Fruit fly (Drosophila melanogaster): ENCODE measurements around the gene CG31050.
A peak's percentile ranks its signal among the peaks of the same experiment; 100 is the strongest.

The CG31050 gene

dm6 chr3R:28677527-28678134 lies 27.4 kb upstream of the CG31050 start:
- no peak for TF ChIP-seq CG9705 (GFP tag; optimal IDR thresholded peaks at IDR 0.05)
- TF ChIP-seq Sp1 (GFP tag; optimal IDR thresholded peaks at IDR 0.05): peak; percentile 5
- peak in 1 of 2 experiments; percentile 17 for TF ChIP-seq dl (GFP tag; optimal IDR thresholded peaks at IDR 0.05; ENCODE audit: insufficient read depth in 1 of 2, partially characterized antibody in 2 of 2)
- TF ChIP-seq brk (GFP tag; optimal IDR thresholded peaks at IDR 0.05): peak; percentile 54
- peak; percentile 75 for TF ChIP-seq Dif (GFP tag; optimal IDR thresholded peaks at IDR 0.05; ENCODE audit: partially characterized antibody)
- peak; percentile 22 for TF ChIP-seq HLH106 (tag; optimal IDR thresholded peaks at IDR 0.05)
- TF ChIP-seq sage (GFP tag; optimal IDR thresholded peaks at IDR 0.05): peak; percentile 17
- TF ChIP-seq woc (GFP tag; optimal IDR thresholded peaks at IDR 0.05): no peak
- TF ChIP-seq Vsx2 (GFP tag; optimal IDR thresholded peaks at IDR 0.05; ENCODE audit: partially characterized antibody): peak; percentile 36
- no peak for TF ChIP-seq sv (GFP tag; optimal IDR thresholded peaks at IDR 0.05)
- TF ChIP-seq CrebA (GFP tag; optimal IDR thresholded peaks at IDR 0.05; ENCODE audit: borderline replicate concordance): no peak

DNA sequence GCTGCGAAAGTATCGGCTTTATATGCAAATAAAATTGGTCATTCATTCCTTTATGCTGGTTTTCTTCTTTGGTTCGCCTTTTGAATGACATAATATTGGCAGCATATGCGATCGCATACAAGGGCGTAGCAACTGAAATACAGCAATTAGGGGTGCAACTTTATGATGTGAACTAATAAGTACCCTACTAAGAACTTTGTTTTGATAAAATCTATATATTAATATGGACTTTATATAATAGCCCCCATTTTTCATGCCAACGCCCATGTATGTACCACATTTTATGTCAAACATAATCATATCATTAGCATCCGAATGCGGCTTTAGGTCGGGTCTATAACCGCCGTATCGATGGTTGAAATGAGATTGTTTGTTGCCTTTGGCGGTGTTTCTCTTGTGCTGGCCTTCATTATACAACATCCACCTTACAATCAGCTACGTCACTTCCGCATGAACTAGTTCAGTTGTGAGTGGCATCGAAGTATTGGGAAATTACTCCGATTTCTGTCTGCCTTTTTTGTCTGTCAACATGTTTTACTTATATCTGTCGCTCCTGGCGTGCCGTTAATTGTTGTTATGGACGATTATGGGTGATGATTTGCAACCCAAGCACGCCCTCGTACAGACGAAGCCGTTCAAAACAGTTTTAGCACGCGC lies 26.7 kb upstream of the CG31050 start:
- TF ChIP-seq sv (GFP tag; optimal IDR thresholded peaks at IDR 0.05) (peak; percentile 56), CrebA (GFP tag; optimal IDR thresholded peaks at IDR 0.05; ENCODE audit: borderline replicate concordance) (no peak)

- TF ChIP-seq Rel (GFP tag; optimal IDR thresholded peaks at IDR 0.05): no peak
- peak; percentile 3 for TF ChIP-seq Rel (tag; optimal IDR thresholded peaks at IDR 0.05)
- TF ChIP-seq usp (GFP tag; optimal IDR thresholded peaks at IDR 0.05): no peak
- TF ChIP-seq CrebA (GFP tag; optimal IDR thresholded peaks at IDR 0.05; ENCODE audit: borderline replicate concordance): no peak
- TF ChIP-seq brk (GFP tag; optimal IDR thresholded peaks at IDR 0.05): no peak
- TF ChIP-seq h (GFP tag; optimal IDR thresholded peaks at IDR 0.05): peak; percentile 3
- TF ChIP-seq sv (GFP tag; optimal IDR thresholded peaks at IDR 0.05): no peak
- TF ChIP-seq sage (GFP tag; optimal IDR thresholded peaks at IDR 0.05): no peak
- peak in 1 of 2 experiments; percentile 25 for TF ChIP-seq dl (GFP tag; optimal IDR thresholded peaks at IDR 0.05; ENCODE audit: insufficient read depth in 1 of 2, partially characterized antibody in 2 of 2)
- no peak for TF ChIP-seq Hr83 (GFP tag; optimal IDR thresholded peaks at IDR 0.05; ENCODE audit: poor library complexity, severe bottlenecking)
- no peak for TF ChIP-seq pan (optimal IDR thresholded peaks at IDR 0.05)
- no peak for TF ChIP-seq dmrt93B (GFP tag; optimal IDR thresholded peaks at IDR 0.05)
- peak; percentile 13 for TF ChIP-seq Sp1 (GFP tag; optimal IDR thresholded peaks at IDR 0.05)
- no peak for TF ChIP-seq lola (GFP tag; optimal IDR thresholded peaks at IDR 0.05)
- TF ChIP-seq Abd-B (GFP tag; optimal IDR thresholded peaks at IDR 0.05): no peak
Observed at dm6 chr3R:28674788-28675187, 24.5 kb upstream of the CG31050 start, which contains the start of gene snu. Gene snu (plus strand): TSS chr3R:28675041.

DNA sequence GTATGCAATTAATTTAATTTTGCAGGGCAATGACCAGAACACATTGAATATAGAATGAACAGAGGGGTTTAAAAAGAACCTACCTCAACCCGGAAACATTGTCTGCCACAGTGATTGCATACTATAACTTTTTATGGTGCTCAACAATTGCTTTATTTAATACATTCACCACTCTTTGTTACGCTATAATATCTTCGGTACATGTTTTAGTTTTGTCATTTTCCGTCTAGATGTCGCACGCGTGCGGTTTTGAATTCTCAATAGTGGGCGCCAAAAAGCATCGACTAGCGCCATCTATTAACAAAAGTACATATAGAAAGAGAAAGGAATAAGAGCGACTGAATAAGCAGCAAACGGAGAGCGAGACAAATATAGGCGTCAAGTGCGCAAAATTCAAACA lies 21.9 kb upstream of the CG31050 start:
- no peak for TF ChIP-seq Dif (GFP tag; optimal IDR thresholded peaks at IDR 0.05; ENCODE audit: partially characterized antibody)
- peak; percentile 80 for TF ChIP-seq br (GFP tag; optimal IDR thresholded peaks at IDR 0.05)
- peak; percentile 73 for TF ChIP-seq OdsH (GFP tag; optimal IDR thresholded peaks at IDR 0.05)
- TF ChIP-seq rgr (GFP tag; optimal IDR thresholded peaks at IDR 0.05): peak; percentile 72
- peak; percentile 62 for TF ChIP-seq psq (GFP tag; optimal IDR thresholded peaks at IDR 0.05)
- TF ChIP-seq N (GFP tag; optimal IDR thresholded peaks at IDR 0.05): no peak
- TF ChIP-seq Dfd (GFP tag; optimal IDR thresholded peaks at IDR 0.05): no peak
- TF ChIP-seq CrebA (GFP tag; optimal IDR thresholded peaks at IDR 0.05; ENCODE audit: borderline replicate concordance): peak; percentile 37
- peak; percentile 65 for TF ChIP-seq Jra (GFP tag; optimal IDR thresholded peaks at IDR 0.05)
- TF ChIP-seq Hnf4 (GFP tag; optimal IDR thresholded peaks at IDR 0.05): peak; percentile 78
- TF ChIP-seq Sp1 (GFP tag; optimal IDR thresholded peaks at IDR 0.05): no peak
- peak; percentile 60 for TF ChIP-seq dsf (GFP tag; optimal IDR thresholded peaks at IDR 0.05; ENCODE audit: borderline replicate concordance)
- TF ChIP-seq Hr78 (GFP tag; optimal IDR thresholded peaks at IDR 0.05): no peak
- no peak for TF ChIP-seq pan (optimal IDR thresholded peaks at IDR 0.05)
- TF ChIP-seq GATAd (GFP tag; optimal IDR thresholded peaks at IDR 0.05): no peak
- TF ChIP-seq Hr83 (GFP tag; optimal IDR thresholded peaks at IDR 0.05; ENCODE audit: poor library complexity, severe bottlenecking): peak; percentile 76
- TF ChIP-seq HLH106 (tag; optimal IDR thresholded peaks at IDR 0.05): peak; percentile 69
- no peak for TF ChIP-seq Rel (GFP tag; optimal IDR thresholded peaks at IDR 0.05)
- peak; percentile 21 for TF ChIP-seq Rel (tag; optimal IDR thresholded peaks at IDR 0.05)
- TF ChIP-seq jim (GFP tag; optimal IDR thresholded peaks at IDR 0.05): no peak
- TF ChIP-seq fru (GFP tag; optimal IDR thresholded peaks at IDR 0.05): peak; percentile 71
- peak; percentile 52 for TF ChIP-seq CG9705 (GFP tag; optimal IDR thresholded peaks at IDR 0.05)
- TF ChIP-seq foxo (GFP tag; optimal IDR thresholded peaks at IDR 0.05): peak in 1 of 2 experiments; percentile 83
- no peak for TF ChIP-seq CG32264 (GFP tag; optimal IDR thresholded peaks at IDR 0.05)
- TF ChIP-seq brk (GFP tag; optimal IDR thresholded peaks at IDR 0.05): peak; percentile 48
- TF ChIP-seq sage (GFP tag; optimal IDR thresholded peaks at IDR 0.05): no peak
- TF ChIP-seq Vsx2 (GFP tag; optimal IDR thresholded peaks at IDR 0.05; ENCODE audit: partially characterized antibody): no peak
- TF ChIP-seq ey (GFP tag; optimal IDR thresholded peaks at IDR 0.05): peak; percentile 66
- no peak for TF ChIP-seq lola (GFP tag; optimal IDR thresholded peaks at IDR 0.05)
- peak; percentile 85 for TF ChIP-seq tai (GFP tag; optimal IDR thresholded peaks at IDR 0.05)
- peak; percentile 95 for TF ChIP-seq Myc (optimal IDR thresholded peaks at IDR 0.05)
- TF ChIP-seq usp (GFP tag; optimal IDR thresholded peaks at IDR 0.05): no peak
- no peak for TF ChIP-seq Mio (GFP tag; optimal IDR thresholded peaks at IDR 0.05)
- TF ChIP-seq h (GFP tag; optimal IDR thresholded peaks at IDR 0.05): peak; percentile 83
- peak; percentile 37 for TF ChIP-seq sv (GFP tag; optimal IDR thresholded peaks at IDR 0.05)
- peak; percentile 64 for TF ChIP-seq dmrt93B (GFP tag; optimal IDR thresholded peaks at IDR 0.05)
